Fruit fly (Drosophila melanogaster) whole organism, wandering third instar larva: ENCODE data around the gene CG18178.

Experiments used
- Abd-B ChIP-seq: fragments of >200 bp; optimal IDR thresholded peaks from 2 replicates; lab custom pipeline; 2017; ENCODE audit warnings: missing biosample characterization, missing genetic modification characterization
- CG9705 ChIP-seq: fragments of 200-800 bp; sonication (Bioruptor generic); optimal IDR thresholded peaks from 2 replicates; lab custom pipeline; 2018; ENCODE audit warnings: missing biosample characterization, mild to moderate bottlenecking, missing genetic modification characterization
- CrebA ChIP-seq: fragments of 200-800 bp; sonication (Bioruptor generic); optimal IDR thresholded peaks from 2 replicates; lab custom pipeline; 2016; ENCODE audit warnings: missing biosample characterization, mild to moderate bottlenecking, missing genetic modification characterization, borderline replicate concordance
- Dif ChIP-seq: fragments of 200-275, 200-300 bp; sonication (Bioruptor generic); optimal IDR thresholded peaks from 2 replicates; lab custom pipeline; 2018; ENCODE audit warnings: missing biosample characterization, missing genetic modification characterization; ENCODE audit not compliant: partially characterized antibody
- GATAd ChIP-seq: sonication (Bioruptor generic); optimal IDR thresholded peaks from 2 replicates; lab custom pipeline; 2016; ENCODE audit warnings: missing biosample characterization, missing genetic modification characterization
- HLH106 ChIP-seq: fragments of 200-800 bp; optimal IDR thresholded peaks from 3 replicates; lab custom pipeline; 2019; ENCODE audit warnings: missing biosample characterization, mild to moderate bottlenecking, missing genetic modification characterization, moderate library complexity
- Hnf4 ChIP-seq: fragments of 200-800 bp; sonication (Bioruptor generic); optimal IDR thresholded peaks from 2 replicates; lab custom pipeline; 2016; ENCODE audit warnings: missing biosample characterization, mild to moderate bottlenecking, missing genetic modification characterization
- Hr78 ChIP-seq: fragments of >200 bp; optimal IDR thresholded peaks from 2 replicates; lab custom pipeline; 2017; ENCODE audit warnings: missing biosample characterization, missing genetic modification characterization
- Hr83 ChIP-seq: fragments of 200-300 bp; sonication (Bioruptor generic); optimal IDR thresholded peaks from 2 replicates; lab custom pipeline; 2016; ENCODE audit warnings: missing biosample characterization, mild to moderate bottlenecking, missing genetic modification characterization, moderate library complexity; ENCODE audit not compliant: poor library complexity, severe bottlenecking
- Mio ChIP-seq: sonication (Bioruptor generic); optimal IDR thresholded peaks from 2 replicates; lab custom pipeline; 2016; ENCODE audit warnings: missing biosample characterization, missing genetic modification characterization
- Myc ChIP-seq: fragments of >200 bp; optimal IDR thresholded peaks from 2 replicates; lab custom pipeline; 2017
- N ChIP-seq: fragments of >200 bp; optimal IDR thresholded peaks from 2 replicates; lab custom pipeline; 2018; ENCODE audit warnings: missing biosample characterization, missing external identifiers, missing genetic modification characterization
- OdsH ChIP-seq: fragments of 200-800 bp; sonication (Bioruptor generic); optimal IDR thresholded peaks from 2 replicates; lab custom pipeline; 2016; ENCODE audit warnings: missing biosample characterization, mild to moderate bottlenecking, missing genetic modification characterization
- Rel ChIP-seq, 2 experiments: fragments of 200-800 bp; sonication (Bioruptor generic) in 1 of 2; optimal IDR thresholded peaks; 2 replicates in 1 of 2; 3 replicates in 1 of 2; lab custom pipeline; 2016 to 2019; ENCODE audit warnings: mild to moderate bottlenecking in 2 of 2, missing biosample characterization in 2 of 2, missing genetic modification characterization in 2 of 2, moderate library complexity in 1 of 2
- brk ChIP-seq: fragments of 200-800 bp; sonication (Bioruptor generic); optimal IDR thresholded peaks from 2 replicates; lab custom pipeline; 2016; ENCODE audit warnings: missing biosample characterization, mild to moderate bottlenecking, missing genetic modification characterization
- dmrt93B ChIP-seq: fragments of 200-800 bp; sonication (Bioruptor generic); optimal IDR thresholded peaks from 2 replicates; lab custom pipeline; 2018; ENCODE audit warnings: missing biosample characterization, mild to moderate bottlenecking, missing genetic modification characterization
- dsf ChIP-seq: sonication (Bioruptor generic); optimal IDR thresholded peaks from 2 replicates; lab custom pipeline; 2016; ENCODE audit warnings: missing biosample characterization, missing genetic modification characterization, borderline replicate concordance
- ey ChIP-seq: fragments of 200-800 bp; sonication (Bioruptor generic); optimal IDR thresholded peaks from 2 replicates; lab custom pipeline; 2016; ENCODE audit warnings: missing biosample characterization, missing genetic modification characterization
- foxo ChIP-seq, 2 experiments: fragments of 200-800 bp; sonication (Bioruptor generic); optimal IDR thresholded peaks; 2 replicates in 1 of 2; 3 replicates in 1 of 2; lab custom pipeline; 2016 to 2017; ENCODE audit warnings: missing biosample characterization in 2 of 2, missing genetic modification characterization in 2 of 2
- fru ChIP-seq: fragments of 200-800 bp; sonication (Bioruptor generic); optimal IDR thresholded peaks from 3 replicates; lab custom pipeline; 2016; ENCODE audit warnings: missing biosample characterization, mild to moderate bottlenecking, missing genetic modification characterization
- h ChIP-seq: fragments of 200-800 bp; sonication (Bioruptor generic); optimal IDR thresholded peaks from 3 replicates; lab custom pipeline; 2016; ENCODE audit warnings: missing biosample characterization, mild to moderate bottlenecking, missing genetic modification characterization
- psq ChIP-seq: fragments of 200-800 bp; sonication (Bioruptor generic); optimal IDR thresholded peaks from 3 replicates; lab custom pipeline; 2017; ENCODE audit warnings: missing biosample characterization, mild to moderate bottlenecking, missing genetic modification characterization, moderate library complexity
- rgr ChIP-seq: fragments of 200-800 bp; sonication (Bioruptor generic); optimal IDR thresholded peaks from 3 replicates; lab custom pipeline; 2016; ENCODE audit warnings: missing biosample characterization, mild to moderate bottlenecking, missing genetic modification characterization
- sage ChIP-seq: fragments of 200-800 bp; sonication (Bioruptor generic); optimal IDR thresholded peaks from 2 replicates; lab custom pipeline; 2016; ENCODE audit warnings: missing biosample characterization, mild to moderate bottlenecking, missing genetic modification characterization
- sv ChIP-seq: fragments of 200-800 bp; sonication (Bioruptor generic); optimal IDR thresholded peaks from 3 replicates; lab custom pipeline; 2016; ENCODE audit warnings: missing biosample characterization, missing genetic modification characterization
- tai ChIP-seq: sonication (Bioruptor generic); optimal IDR thresholded peaks from 2 replicates; lab custom pipeline; 2016; ENCODE audit warnings: missing biosample characterization, missing genetic modification characterization
- usp ChIP-seq: fragments of >200 bp; optimal IDR thresholded peaks from 2 replicates; lab custom pipeline; 2017; ENCODE audit warnings: missing biosample characterization, missing genetic modification characterization

Gene CG18178

DNA sequence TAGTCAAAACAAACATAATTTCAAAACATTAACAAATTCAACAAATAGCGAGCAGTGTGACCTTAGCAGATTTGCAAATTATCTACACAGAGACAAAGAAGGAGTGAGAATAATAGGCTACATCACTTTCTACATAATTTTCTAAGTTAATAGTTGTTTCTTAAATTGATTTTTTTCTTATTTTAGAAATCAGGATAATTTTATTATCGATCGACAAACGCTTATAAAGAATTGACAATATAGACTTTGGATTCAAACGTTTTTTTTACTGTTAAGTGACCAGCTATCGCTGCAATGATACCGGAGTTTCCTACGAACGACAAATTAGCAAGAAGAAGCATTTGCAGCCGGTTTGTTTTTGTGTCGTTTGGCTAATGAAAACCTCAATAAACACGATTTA, 4.2 kb upstream of the CG18178 start, which contains the start of the genes nbs and defl:
Gene nbs, minus strand, starts transcription at position 87 of the 400 bp plus-strand sequence.
Gene defl, plus strand, starts transcription at position 316 of the 400 bp plus-strand sequence.
- TF ChIP-seq Rel (GFP tag; optimal IDR thresholded peaks at IDR 0.05; lab: Kevin White, UChicago) (no peak), Rel (tag; optimal IDR thresholded peaks at IDR 0.05; lab: Kevin White, UChicago) (peak; percentile 49), brk (GFP tag; lab: Kevin White, UChicago) (no peak), dsf (GFP tag; lab: Kevin White, UChicago) (peak; percentile 46), OdsH (GFP tag; lab: Kevin White, UChicago) (peak; percentile 62), CrebA (GFP tag; lab: Kevin White, UChicago) (no peak), rgr (GFP tag; lab: Kevin White, UChicago) (peak; percentile 80), sage (GFP tag; lab: Kevin White, UChicago) (no peak), h (GFP tag; lab: Kevin White, UChicago) (no peak), Myc (lab: Kevin White, UChicago) (peak; percentile 27), tai (no peak), sv (GFP tag; lab: Kevin White, UChicago) (peak; percentile 56), usp (GFP tag; lab: Kevin White, UChicago) (no peak), foxo (GFP tag; optimal IDR thresholded peaks at IDR 0.05; lab: Kevin White, UChicago) (no peak), psq (GFP tag; lab: Kevin White, UChicago) (peak; percentile 62), Abd-B (GFP tag; lab: Kevin White, UChicago) (no peak), Mio (GFP tag; lab: Kevin White, UChicago) (no peak), ey (GFP tag; lab: Kevin White, UChicago) (peak; percentile 72), HLH106 (peak; percentile 85), Hr78 (GFP tag; lab: Kevin White, UChicago) (no peak), Hnf4 (GFP tag; lab: Kevin White, UChicago) (no peak), CG9705 (GFP tag; lab: Kevin White, UChicago) (peak; percentile 67), dmrt93B (GFP tag; lab: Kevin White, UChicago) (no peak), Hr83 (GFP tag; lab: Kevin White, UChicago) (no peak)

- TF ChIP-seq Myc (lab: Kevin White, UChicago) (no peak), dmrt93B (GFP tag; lab: Kevin White, UChicago) (no peak), brk (GFP tag; lab: Kevin White, UChicago) (no peak), Abd-B (GFP tag; lab: Kevin White, UChicago) (no peak), psq (GFP tag; lab: Kevin White, UChicago) (no peak), N (GFP tag; lab: Kevin White, UChicago) (no peak), usp (GFP tag; lab: Kevin White, UChicago) (no peak), fru (GFP tag; lab: Kevin White, UChicago) (no peak), HLH106 (no peak)
These were observed 1.2 kb upstream of the CG18178 start for dm6 chr3L:9720102-9720501.

dm6 chr3L:9717839-9718238, 1.1 kb downstream of the CG18178 start:
- TF ChIP-seq h (GFP tag; lab: Kevin White, UChicago) (no peak), Rel (GFP tag; optimal IDR thresholded peaks at IDR 0.05; lab: Kevin White, UChicago) (no peak), Rel (tag; optimal IDR thresholded peaks at IDR 0.05; lab: Kevin White, UChicago) (peak; percentile 98), usp (GFP tag; lab: Kevin White, UChicago) (no peak)

- TF ChIP-seq dmrt93B (GFP tag; lab: Kevin White, UChicago), result no peak
- no peak for TF ChIP-seq Dif (GFP tag; lab: Kevin White, UChicago)
- TF ChIP-seq Hr83 (GFP tag; lab: Kevin White, UChicago), result no peak
These were observed 1.8 kb downstream of the CG18178 start for dm6 chr3L:9717101-9717500.

DNA sequence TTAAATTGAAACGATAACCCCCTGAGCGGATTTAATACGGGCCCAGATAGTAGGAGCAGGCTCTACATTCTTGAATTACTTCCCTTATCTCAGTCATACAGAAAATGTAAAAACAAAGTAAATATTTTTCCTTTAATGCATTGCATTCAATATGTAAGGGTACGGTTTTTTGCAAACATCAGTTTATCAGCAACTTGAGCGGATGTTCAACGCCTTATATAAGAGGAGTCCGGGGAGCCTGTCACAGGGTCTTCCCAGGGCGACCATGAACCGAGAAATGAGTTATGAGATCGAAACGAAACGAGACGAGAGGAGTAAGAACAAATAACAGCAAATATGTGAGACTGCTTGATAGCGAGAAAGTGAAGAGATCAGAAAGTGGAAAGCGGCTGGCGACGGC, 2.3 kb downstream of the CG18178 start:
- no peak for TF ChIP-seq GATAd
- no peak for TF ChIP-seq Rel (GFP tag; optimal IDR thresholded peaks at IDR 0.05; lab: Kevin White, UChicago)
- TF ChIP-seq Rel (tag; optimal IDR thresholded peaks at IDR 0.05; lab: Kevin White, UChicago), result peak; percentile 90

- TF ChIP-seq Dif (GFP tag; lab: Kevin White, UChicago), result peak; percentile 36
- no peak for TF ChIP-seq CG9705 (GFP tag; lab: Kevin White, UChicago)
- TF ChIP-seq Hr83 (GFP tag; lab: Kevin White, UChicago), result peak; percentile 57
- TF ChIP-seq Rel (GFP tag; optimal IDR thresholded peaks at IDR 0.05; lab: Kevin White, UChicago), result no peak
- peak; percentile 100 for TF ChIP-seq Rel (tag; optimal IDR thresholded peaks at IDR 0.05; lab: Kevin White, UChicago)
- peak; percentile 34 for TF ChIP-seq Abd-B (GFP tag; lab: Kevin White, UChicago)
These were observed 4.3 kb downstream of the CG18178 start for dm6 chr3L:9714537-9715144.
